Fruit fly (Drosophila melanogaster): ENCODE data around the gene Gyc89Db.

Gene Gyc89Db

DNA sequence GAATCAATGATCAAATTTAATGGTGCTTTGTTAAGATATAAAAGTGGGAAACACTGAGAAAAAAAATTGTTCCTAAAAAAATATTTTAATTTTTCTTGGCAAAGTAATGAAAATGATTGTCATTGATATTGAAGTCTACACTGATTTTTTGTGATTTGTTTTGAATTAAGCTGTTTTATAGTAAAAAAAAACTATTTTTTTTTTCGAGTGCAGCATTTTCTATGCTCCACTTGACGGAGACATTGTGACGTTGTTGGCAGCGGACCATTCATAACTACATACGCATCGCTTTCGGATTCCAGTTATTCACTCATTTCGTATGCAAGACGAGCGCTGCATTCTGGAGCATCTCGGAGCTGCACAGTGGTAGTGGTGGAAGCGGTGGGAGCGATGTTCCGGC, 47.3 kb downstream of the Gyc89Db start (continued):
- TF ChIP-seq pan (optimal IDR thresholded peaks at IDR 0.05) (no peak), pan (GFP tag; optimal IDR thresholded peaks at IDR 0.05 in 1 of 2, IDR thresholded peaks at IDR 0.05 in 1 of 2) (peak in 1 of 2 experiments; percentile 74), wor (GFP tag; IDR thresholded peaks at IDR 0.05) (peak; percentile 71), Bgb (GFP tag; IDR thresholded peaks at IDR 0.05; ENCODE audit: partially characterized antibody) (no peak), sisA (GFP tag; IDR thresholded peaks at IDR 0.05) (peak; percentile 95), ara (GFP tag; IDR thresholded peaks at IDR 0.05) (peak; percentile 91), eyg (GFP tag; optimal IDR thresholded peaks at IDR 0.05) (peak; percentile 21), Chrac-16 (GFP tag; optimal IDR thresholded peaks at IDR 0.05) (no peak), HLH3B (GFP tag; IDR thresholded peaks at IDR 0.05) (peak; percentile 93), slbo (GFP tag; IDR thresholded peaks at IDR 0.05) (no peak), Hr3 (GFP tag; optimal IDR thresholded peaks at IDR 0.05) (peak; percentile 31), nerfin-2 (GFP tag; IDR thresholded peaks at IDR 0.05; ENCODE audit: partially characterized antibody) (no peak), pros (GFP tag; optimal IDR thresholded peaks at IDR 0.05) (no peak), fd96Cb (tag; optimal IDR thresholded peaks at IDR 0.05) (peak; percentile 94), nmo (GFP tag; optimal IDR thresholded peaks at IDR 0.05) (peak; percentile 70), HHEX (GFP tag; optimal IDR thresholded peaks at IDR 0.05) (peak; percentile 31), eve (GFP tag; optimal IDR thresholded peaks at IDR 0.05) (peak in 1 of 2 experiments; percentile 61), Myb (GFP tag; optimal IDR thresholded peaks at IDR 0.05) (no peak), D19A (tag; optimal IDR thresholded peaks at IDR 0.05) (peak; percentile 89), scrt (GFP tag; optimal IDR thresholded peaks at IDR 0.05) (peak; percentile 53), CG1603 (tag; optimal IDR thresholded peaks at IDR 0.05) (peak; percentile 50), CG6254 (GFP tag; optimal IDR thresholded peaks at IDR 0.05) (peak; percentile 80), CG2129 (GFP tag; IDR thresholded peaks at IDR 0.05; ENCODE audit: partially characterized antibody) (no peak), mam (GFP tag; optimal IDR thresholded peaks at IDR 0.05) (peak; percentile 14), bowl (GFP tag; IDR thresholded peaks at IDR 0.05) (peak; percentile 11; the same call in 1 of the 2 replicates), CG18599 (GFP tag; optimal IDR thresholded peaks at IDR 0.05) (peak; percentile 55), sens (GFP tag) (peak; percentile 98), Xbp1 (GFP tag; optimal IDR thresholded peaks at IDR 0.05) (peak; percentile 47), CG42726 (GFP tag; IDR thresholded peaks at IDR 0.05; ENCODE audit: partially characterized antibody) (no peak), CG6765 (GFP tag; optimal IDR thresholded peaks at IDR 0.05) (no peak), ewg (GFP tag; optimal IDR thresholded peaks at IDR 0.05) (no peak), HLH54F (GFP tag; optimal IDR thresholded peaks at IDR 0.05) (no peak), Spps (tag; optimal IDR thresholded peaks at IDR 0.05) (peak; percentile 96), CG8944 (GFP tag; optimal IDR thresholded peaks at IDR 0.05) (peak; percentile 45)

DNA sequence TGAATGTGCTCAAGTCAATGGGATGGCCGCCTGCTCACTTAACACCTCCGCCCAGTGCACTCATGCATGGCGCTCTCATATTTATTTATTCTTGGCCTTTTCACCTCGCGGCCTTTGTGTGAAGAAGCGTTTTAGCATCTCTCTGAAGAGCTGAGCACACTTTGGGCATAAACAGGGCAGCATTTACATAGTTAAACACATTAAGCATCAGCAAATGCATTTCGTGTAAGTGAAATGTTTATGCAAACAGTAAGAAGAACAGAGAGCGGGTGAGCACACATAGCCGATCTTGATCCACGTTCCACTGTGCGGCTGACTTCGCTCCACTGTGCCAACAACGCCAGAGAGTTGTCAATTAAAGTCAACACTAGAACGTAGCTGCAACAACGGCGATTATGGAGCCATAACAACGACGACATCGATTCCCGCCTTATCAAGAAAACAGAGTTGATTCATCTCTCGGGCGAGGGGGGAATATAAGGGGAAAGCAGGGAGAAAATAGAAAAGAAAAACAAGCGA, 47.7 kb downstream of the Gyc89Db start:
- no peak for TF ChIP-seq CG16779 (GFP tag; IDR thresholded peaks at IDR 0.05)
- TF ChIP-seq CG11085 (GFP tag; IDR thresholded peaks at IDR 0.05), result no peak
- TF ChIP-seq CG7839 (tag; optimal IDR thresholded peaks at IDR 0.05), result peak; percentile 5
- peak; percentile 37 for TF ChIP-seq Mad (GFP tag; optimal IDR thresholded peaks at IDR 0.05)
- TF ChIP-seq Hmx (GFP tag; optimal IDR thresholded peaks at IDR 0.05), result no peak
- peak; percentile 56 for TF ChIP-seq CG11398 (GFP tag; optimal IDR thresholded peaks at IDR 0.05)
- peak; percentile 76 for TF ChIP-seq MTF-1 (GFP tag; optimal IDR thresholded peaks at IDR 0.05; ENCODE audit: borderline replicate concordance)
- TF ChIP-seq sens (GFP tag), result peak; percentile 93
- TF ChIP-seq Lpt (GFP tag; optimal IDR thresholded peaks at IDR 0.05), result no peak
- TF ChIP-seq tx (GFP tag; optimal IDR thresholded peaks at IDR 0.05), result no peak
- no peak for TF ChIP-seq HLH4C (GFP tag; IDR thresholded peaks at IDR 0.05; ENCODE audit: partially characterized antibody)
- peak; percentile 11 for TF ChIP-seq grau (tag; optimal IDR thresholded peaks at IDR 0.05)
- TF ChIP-seq CG10147 (GFP tag; optimal IDR thresholded peaks at IDR 0.05), result no peak
- TF ChIP-seq Sry-β (GFP tag; optimal IDR thresholded peaks at IDR 0.05), result peak; percentile 74
- 0 out of 2 replicates have a peak, but pooled peaks have one; percentile 34 for TF ChIP-seq CG14441 (GFP tag; IDR thresholded peaks at IDR 0.05)
- no peak for TF ChIP-seq D19B (GFP tag; optimal IDR thresholded peaks at IDR 0.05)
- TF ChIP-seq CG4404 (GFP tag; IDR thresholded peaks at IDR 0.05), result peak; percentile 32
- no peak for TF ChIP-seq Elba2 (GFP tag; optimal IDR thresholded peaks at IDR 0.05)
- TF ChIP-seq lilli (GFP tag; optimal IDR thresholded peaks at IDR 0.05), result no peak

Data from whole organism, embryonic.